Fruit fly (Drosophila melanogaster): Measurements from ENCODE around the gene Irp-1A.
A peak's percentile ranks its signal among the peaks of the same experiment; 100 is the strongest.

Gene Irp-1A

DNA sequence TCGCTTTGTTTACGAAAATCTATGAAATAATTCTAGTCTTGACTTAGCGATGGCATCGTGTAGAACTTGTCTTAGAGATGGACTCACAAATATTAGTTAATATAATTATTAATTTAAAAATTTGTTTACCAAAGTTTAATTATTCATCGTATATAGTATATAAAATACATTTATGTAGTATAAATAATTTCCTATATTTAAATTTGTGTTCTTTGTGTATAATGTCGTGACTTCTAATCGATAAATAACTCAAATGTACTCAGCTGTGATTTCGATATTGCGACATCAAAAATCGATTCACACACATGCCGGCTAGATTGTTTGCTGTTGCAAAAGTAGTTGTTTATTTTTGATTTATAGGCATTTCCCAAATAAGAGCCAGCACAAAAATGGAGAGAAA is 34.1 kb downstream of the Irp-1A start, which contains the start of the genes wfs1 and Nup133:
Gene wfs1 (minus strand): TSS at position 70 of the 400 bp plus-strand sequence.
Gene Nup133 (plus strand): TSS at position 297 of the 400 bp plus-strand sequence.
- TF ChIP-seq CG1792 (GFP tag; optimal IDR thresholded peaks at IDR 0.05) = no peak
- TF ChIP-seq dpn (GFP tag; optimal IDR thresholded peaks at IDR 0.05) = peak in 1 of 2 experiments; percentile 75
- TF ChIP-seq D19B (GFP tag; optimal IDR thresholded peaks at IDR 0.05) = no peak
- TF ChIP-seq gcm2 (GFP tag; optimal IDR thresholded peaks at IDR 0.05) = no peak
- TF ChIP-seq CG2678 (tag; optimal IDR thresholded peaks at IDR 0.05) = peak; percentile 88
- peak; percentile 15; the same call in 1 of the 2 replicates for TF ChIP-seq tna (GFP tag; IDR thresholded peaks at IDR 0.05; ENCODE audit: partially characterized antibody)
- peak; percentile 68 for TF ChIP-seq CG4424 (GFP tag; optimal IDR thresholded peaks at IDR 0.05)
- 0 out of 2 replicates have a peak, but pooled peaks have one; percentile 31 for TF ChIP-seq Adf1 (GFP tag; IDR thresholded peaks at IDR 0.05)
- TF ChIP-seq CG15696 (tag; optimal IDR thresholded peaks at IDR 0.05) = peak; percentile 92
- TF ChIP-seq nmo (GFP tag; optimal IDR thresholded peaks at IDR 0.05) = peak; percentile 91
- peak; percentile 81 for TF ChIP-seq CG9932 (GFP tag; IDR thresholded peaks at IDR 0.05)
- peak; percentile 84 for TF ChIP-seq CG14860 (GFP tag; IDR thresholded peaks at IDR 0.05; ENCODE audit: partially characterized antibody)
- TF ChIP-seq BEAF-32 (GFP tag; optimal IDR thresholded peaks at IDR 0.05) = peak; percentile 81
- peak; percentile 66 for TF ChIP-seq Oli (tag; optimal IDR thresholded peaks at IDR 0.05)
- TF ChIP-seq sug (tag; optimal IDR thresholded peaks at IDR 0.05) = peak; percentile 84
- peak; percentile 1 for TF ChIP-seq fd102C (GFP tag; optimal IDR thresholded peaks at IDR 0.05)
- no peak for TF ChIP-seq ro (GFP tag; IDR thresholded peaks at IDR 0.05)
- TF ChIP-seq dysf (GFP tag; IDR thresholded peaks at IDR 0.05) = peak; percentile 62; the same call in 1 of the 3 replicates
- peak; percentile 73 for TF ChIP-seq CG10209 (GFP tag; optimal IDR thresholded peaks at IDR 0.05)
- TF ChIP-seq HmgZ (tag; optimal IDR thresholded peaks at IDR 0.05) = peak; percentile 79
- TF ChIP-seq stc (GFP tag; IDR thresholded peaks at IDR 0.05) = 0 out of 2 replicates have a peak, but pooled peaks have one; percentile 49
- peak; percentile 63; the same call in 2 of the 3 replicates for TF ChIP-seq CG34422 (GFP tag; IDR thresholded peaks at IDR 0.05)
- TF ChIP-seq bcd (GFP tag; optimal IDR thresholded peaks at IDR 0.05) = peak; percentile 57
- peak; percentile 78 for TF ChIP-seq sob (GFP tag; IDR thresholded peaks at IDR 0.05)
- TF ChIP-seq Gsc (GFP tag; IDR thresholded peaks at IDR 0.05) = no peak
- TF ChIP-seq repo (GFP tag; optimal IDR thresholded peaks at IDR 0.05) = no peak
- peak; percentile 79 for TF ChIP-seq CG6791 (GFP tag; IDR thresholded peaks at IDR 0.05; ENCODE audit: partially characterized antibody)
- TF ChIP-seq Sin3A (optimal IDR thresholded peaks at IDR 0.05) = no peak
- TF ChIP-seq CG12391 (tag; optimal IDR thresholded peaks at IDR 0.05) = peak; percentile 94
- peak in 1 of 2 experiments; percentile 82 for TF ChIP-seq bsh (GFP tag; optimal IDR thresholded peaks at IDR 0.05)
- peak; percentile 46 for TF ChIP-seq Usf (GFP tag; optimal IDR thresholded peaks at IDR 0.05)
- TF ChIP-seq br (optimal IDR thresholded peaks at IDR 0.05) = no peak
- TF ChIP-seq CG2116 (GFP tag; optimal IDR thresholded peaks at IDR 0.05) = peak; percentile 88
- peak; percentile 73 for TF ChIP-seq Ptx1 (GFP tag; IDR thresholded peaks at IDR 0.05)
- TF ChIP-seq unc-4 (GFP tag; IDR thresholded peaks at IDR 0.05; ENCODE audit: partially characterized antibody) = peak; percentile 95
- TF ChIP-seq Vsx1 (GFP tag; optimal IDR thresholded peaks at IDR 0.05) = no peak
- TF ChIP-seq sim (GFP tag; IDR thresholded peaks at IDR 0.05) = no peak
- TF ChIP-seq tin (GFP tag; optimal IDR thresholded peaks at IDR 0.05) = peak; percentile 70
- TF ChIP-seq Dref (GFP tag; IDR thresholded peaks at IDR 0.05) = peak; percentile 80
- peak; percentile 58 for TF ChIP-seq nerfin-2 (GFP tag; IDR thresholded peaks at IDR 0.05; ENCODE audit: partially characterized antibody)
- no peak for TF ChIP-seq nom (GFP tag; optimal IDR thresholded peaks at IDR 0.05)
- no peak for TF ChIP-seq CG16779 (GFP tag; IDR thresholded peaks at IDR 0.05)
- TF ChIP-seq CG12299 (tag; optimal IDR thresholded peaks at IDR 0.05) = peak; percentile 82
- TF ChIP-seq CG11560 (tag; IDR thresholded peaks at IDR 0.05) = no peak; the same call in 2 of the 3 replicates
- peak; percentile 84 for TF ChIP-seq CG13775 (GFP tag; optimal IDR thresholded peaks at IDR 0.05)
- TF ChIP-seq hbn (GFP tag; IDR thresholded peaks at IDR 0.05; ENCODE audit: partially characterized antibody) = peak; percentile 92
- peak; percentile 86 for TF ChIP-seq zen (tag; optimal IDR thresholded peaks at IDR 0.05)
- peak; percentile 97 for TF ChIP-seq CG3995 (GFP tag; optimal IDR thresholded peaks at IDR 0.05)
- TF ChIP-seq CG12104 (GFP tag; optimal IDR thresholded peaks at IDR 0.05) = peak; percentile 35
- peak; percentile 65 for TF ChIP-seq E2f1 (GFP tag; IDR thresholded peaks at IDR 0.05)
- no peak for TF ChIP-seq slou (GFP tag; optimal IDR thresholded peaks at IDR 0.05)
